Fruit fly (Drosophila melanogaster) whole organism, wandering third instar larva: ENCODE measurements around the gene CG17145.

Source experiments
- CG9705 ChIP-seq: fragments of 200-800 bp; sonication (Bioruptor generic); optimal IDR thresholded peaks from 2 replicates; lab custom pipeline; 2018; ENCODE audit warnings: missing biosample characterization, mild to moderate bottlenecking, missing genetic modification characterization
- CrebA ChIP-seq: fragments of 200-800 bp; sonication (Bioruptor generic); optimal IDR thresholded peaks from 2 replicates; lab custom pipeline; 2016; ENCODE audit warnings: missing biosample characterization, mild to moderate bottlenecking, missing genetic modification characterization, borderline replicate concordance
- Dfd ChIP-seq: fragments of >200 bp; optimal IDR thresholded peaks from 2 replicates; lab custom pipeline; 2017; ENCODE audit warnings: missing biosample characterization, missing genetic modification characterization
- Dif ChIP-seq: fragments of 200-275, 200-300 bp; sonication (Bioruptor generic); optimal IDR thresholded peaks from 2 replicates; lab custom pipeline; 2018; ENCODE audit warnings: missing biosample characterization, missing genetic modification characterization; ENCODE audit not compliant: partially characterized antibody
- GATAd ChIP-seq: sonication (Bioruptor generic); optimal IDR thresholded peaks from 2 replicates; lab custom pipeline; 2016; ENCODE audit warnings: missing biosample characterization, missing genetic modification characterization
- Hnf4 ChIP-seq: fragments of 200-800 bp; sonication (Bioruptor generic); optimal IDR thresholded peaks from 2 replicates; lab custom pipeline; 2016; ENCODE audit warnings: missing biosample characterization, mild to moderate bottlenecking, missing genetic modification characterization
- Hr78 ChIP-seq: fragments of >200 bp; optimal IDR thresholded peaks from 2 replicates; lab custom pipeline; 2017; ENCODE audit warnings: missing biosample characterization, missing genetic modification characterization
- Hr83 ChIP-seq: fragments of 200-300 bp; sonication (Bioruptor generic); optimal IDR thresholded peaks from 2 replicates; lab custom pipeline; 2016; ENCODE audit warnings: missing biosample characterization, mild to moderate bottlenecking, missing genetic modification characterization, moderate library complexity; ENCODE audit not compliant: poor library complexity, severe bottlenecking
- N ChIP-seq: fragments of >200 bp; optimal IDR thresholded peaks from 2 replicates; lab custom pipeline; 2018; ENCODE audit warnings: missing biosample characterization, missing external identifiers, missing genetic modification characterization
- OdsH ChIP-seq: fragments of 200-800 bp; sonication (Bioruptor generic); optimal IDR thresholded peaks from 2 replicates; lab custom pipeline; 2016; ENCODE audit warnings: missing biosample characterization, mild to moderate bottlenecking, missing genetic modification characterization
- Rel ChIP-seq, 2 experiments: fragments of 200-800 bp; sonication (Bioruptor generic) in 1 of 2; optimal IDR thresholded peaks; 2 replicates in 1 of 2; 3 replicates in 1 of 2; lab custom pipeline; 2016 to 2019; ENCODE audit warnings: mild to moderate bottlenecking in 2 of 2, missing biosample characterization in 2 of 2, missing genetic modification characterization in 2 of 2, moderate library complexity in 1 of 2
- Sp1 ChIP-seq: fragments of 200-800 bp; sonication (Bioruptor generic); optimal IDR thresholded peaks from 3 replicates; lab custom pipeline; 2019; ENCODE audit warnings: missing biosample characterization, mild to moderate bottlenecking, missing genetic modification characterization, moderate library complexity
- Vsx2 ChIP-seq: fragments of 200-300, 225-300 bp; sonication (Bioruptor generic); optimal IDR thresholded peaks from 2 replicates; lab custom pipeline; 2018; ENCODE audit warnings: missing biosample characterization, missing genetic modification characterization; ENCODE audit not compliant: partially characterized antibody
- brk ChIP-seq: fragments of 200-800 bp; sonication (Bioruptor generic); optimal IDR thresholded peaks from 2 replicates; lab custom pipeline; 2016; ENCODE audit warnings: missing biosample characterization, mild to moderate bottlenecking, missing genetic modification characterization
- dl ChIP-seq, 2 experiments: fragments of 175-275, 200-275 bp in 1 of 2; fragments of 200-275 bp in 1 of 2; sonication (Bioruptor generic); optimal IDR thresholded peaks; lab custom pipeline; 2018; ENCODE audit warnings: mild to moderate bottlenecking in 2 of 2, missing biosample characterization in 2 of 2, missing genetic modification characterization in 2 of 2, moderate library complexity in 2 of 2; ENCODE audit not compliant: partially characterized antibody in 2 of 2, insufficient read depth in 1 of 2
- dmrt93B ChIP-seq: fragments of 200-800 bp; sonication (Bioruptor generic); optimal IDR thresholded peaks from 2 replicates; lab custom pipeline; 2018; ENCODE audit warnings: missing biosample characterization, mild to moderate bottlenecking, missing genetic modification characterization
- dsf ChIP-seq: sonication (Bioruptor generic); optimal IDR thresholded peaks from 2 replicates; lab custom pipeline; 2016; ENCODE audit warnings: missing biosample characterization, missing genetic modification characterization, borderline replicate concordance
- ey ChIP-seq: fragments of 200-800 bp; sonication (Bioruptor generic); optimal IDR thresholded peaks from 2 replicates; lab custom pipeline; 2016; ENCODE audit warnings: missing biosample characterization, missing genetic modification characterization
- foxo ChIP-seq, 2 experiments: fragments of 200-800 bp; sonication (Bioruptor generic); optimal IDR thresholded peaks; 2 replicates in 1 of 2; 3 replicates in 1 of 2; lab custom pipeline; 2016 to 2017; ENCODE audit warnings: missing biosample characterization in 2 of 2, missing genetic modification characterization in 2 of 2
- fru ChIP-seq: fragments of 200-800 bp; sonication (Bioruptor generic); optimal IDR thresholded peaks from 3 replicates; lab custom pipeline; 2016; ENCODE audit warnings: missing biosample characterization, mild to moderate bottlenecking, missing genetic modification characterization
- h ChIP-seq: fragments of 200-800 bp; sonication (Bioruptor generic); optimal IDR thresholded peaks from 3 replicates; lab custom pipeline; 2016; ENCODE audit warnings: missing biosample characterization, mild to moderate bottlenecking, missing genetic modification characterization
- jim ChIP-seq: fragments of 175-275, 200-325 bp; sonication (Bioruptor generic); optimal IDR thresholded peaks from 2 replicates; lab custom pipeline; 2016; ENCODE audit warnings: missing biosample characterization, mild to moderate bottlenecking, missing genetic modification characterization
- lola ChIP-seq: fragments of >200 bp; optimal IDR thresholded peaks from 2 replicates; lab custom pipeline; 2017; ENCODE audit warnings: missing biosample characterization, missing genetic modification characterization
- pan ChIP-seq: fragments of >200 bp; optimal IDR thresholded peaks from 2 replicates; lab custom pipeline; 2017
- psq ChIP-seq: fragments of 200-800 bp; sonication (Bioruptor generic); optimal IDR thresholded peaks from 3 replicates; lab custom pipeline; 2017; ENCODE audit warnings: missing biosample characterization, mild to moderate bottlenecking, missing genetic modification characterization, moderate library complexity
- rgr ChIP-seq: fragments of 200-800 bp; sonication (Bioruptor generic); optimal IDR thresholded peaks from 3 replicates; lab custom pipeline; 2016; ENCODE audit warnings: missing biosample characterization, mild to moderate bottlenecking, missing genetic modification characterization
- sv ChIP-seq: fragments of 200-800 bp; sonication (Bioruptor generic); optimal IDR thresholded peaks from 3 replicates; lab custom pipeline; 2016; ENCODE audit warnings: missing biosample characterization, missing genetic modification characterization
- tai ChIP-seq: sonication (Bioruptor generic); optimal IDR thresholded peaks from 2 replicates; lab custom pipeline; 2016; ENCODE audit warnings: missing biosample characterization, missing genetic modification characterization
- usp ChIP-seq: fragments of >200 bp; optimal IDR thresholded peaks from 2 replicates; lab custom pipeline; 2017; ENCODE audit warnings: missing biosample characterization, missing genetic modification characterization
- woc ChIP-seq: sonication (Bioruptor generic); optimal IDR thresholded peaks from 2 replicates; lab custom pipeline; 2016; ENCODE audit warnings: missing biosample characterization, mild to moderate bottlenecking, missing genetic modification characterization

Gene CG17145

DNA sequence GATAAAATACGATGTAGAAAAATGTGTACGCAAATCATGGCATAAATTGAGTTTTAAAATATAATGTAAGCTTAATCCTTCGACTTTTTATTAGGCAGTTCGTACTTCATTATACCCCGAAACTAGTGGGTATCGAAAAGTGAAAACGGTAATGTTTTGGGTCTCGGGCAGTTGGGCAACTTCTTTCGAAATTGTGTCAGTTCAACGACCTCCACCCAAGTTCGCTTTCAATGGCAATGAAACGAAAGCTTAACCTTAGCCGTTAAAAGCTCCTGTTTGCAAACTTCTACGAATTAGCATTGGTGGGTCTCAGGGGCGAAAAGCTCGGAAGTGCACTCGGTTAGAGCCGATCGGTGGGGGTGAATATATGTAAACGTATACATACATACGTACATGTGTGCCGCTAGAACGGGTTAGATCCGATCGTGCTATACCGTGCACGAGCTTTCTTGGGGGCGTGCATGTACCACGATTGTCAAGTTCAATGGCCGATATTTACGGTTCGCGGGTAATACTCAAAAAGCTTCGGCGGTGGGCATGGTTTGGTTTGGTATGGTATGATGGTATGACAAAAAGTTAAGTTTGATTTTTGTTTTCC is 8.7 kb downstream of the CG17145 start:
- no peak for TF ChIP-seq dl (GFP tag; optimal IDR thresholded peaks at IDR 0.05; lab: Kevin White, UChicago; ENCODE audit: insufficient read depth in 1 of 2, partially characterized antibody in 2 of 2)
- TF ChIP-seq dsf (GFP tag; lab: Kevin White, UChicago): no peak
- no peak for TF ChIP-seq CG9705 (GFP tag; lab: Kevin White, UChicago)
- peak; percentile 80 for TF ChIP-seq Dif
- TF ChIP-seq lola (GFP tag; lab: Kevin White, UChicago): no peak
- TF ChIP-seq dmrt93B: no peak

- no peak for TF ChIP-seq foxo (GFP tag; optimal IDR thresholded peaks at IDR 0.05; lab: Kevin White, UChicago)
- no peak for TF ChIP-seq tai (GFP tag; lab: Kevin White, UChicago)
- TF ChIP-seq N (GFP tag; lab: Kevin White, UChicago): no peak
- TF ChIP-seq Hr78 (GFP tag; lab: Kevin White, UChicago): no peak
- no peak for TF ChIP-seq Dif
- no peak for TF ChIP-seq Sp1 (GFP tag; lab: Kevin White, UChicago)
- no peak for TF ChIP-seq dsf (GFP tag; lab: Kevin White, UChicago)
- no peak for TF ChIP-seq usp (GFP tag; lab: Kevin White, UChicago)
- no peak for TF ChIP-seq Hnf4 (GFP tag; lab: Kevin White, UChicago)
- TF ChIP-seq rgr (GFP tag; lab: Kevin White, UChicago): no peak
- TF ChIP-seq brk (GFP tag; lab: Kevin White, UChicago): no peak
Measured at dm6 chr3L:20231369-20231768, 9.8 kb downstream of the CG17145 start, which contains the start of gene CG13813. Gene CG13813 (plus strand): TSS chr3L:20231669.

DNA sequence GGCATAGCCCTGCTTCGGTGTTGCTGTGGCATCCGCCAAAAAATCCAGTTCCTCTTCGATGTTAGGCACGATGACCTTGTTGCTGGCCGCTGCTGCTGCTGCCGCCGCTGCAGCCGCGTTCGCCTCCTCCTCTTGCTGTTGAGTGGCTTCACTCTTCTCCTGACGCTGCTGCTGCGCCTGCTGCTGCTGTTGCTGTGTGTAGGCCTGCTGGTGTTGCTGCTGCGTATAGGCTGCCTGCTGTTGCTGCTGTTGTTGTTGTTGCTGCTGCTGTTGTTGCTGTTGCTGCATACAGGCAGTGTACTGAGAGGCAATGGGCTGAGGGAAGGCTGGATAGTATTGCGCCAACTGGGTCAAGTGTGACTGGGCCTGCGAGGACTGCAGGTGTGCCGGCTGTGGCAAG is 15.6 kb downstream of the CG17145 start:
- TF ChIP-seq OdsH: no peak
- peak; percentile 96 for TF ChIP-seq Dfd
- TF ChIP-seq, all 38 proteins: peak for 1

- TF ChIP-seq psq (no peak), Rel (GFP tag; optimal IDR thresholded peaks at IDR 0.05; lab: Kevin White, UChicago) (no peak), Rel (tag; optimal IDR thresholded peaks at IDR 0.05; lab: Kevin White, UChicago) (peak; percentile 62), dl (GFP tag; optimal IDR thresholded peaks at IDR 0.05; lab: Kevin White, UChicago; ENCODE audit: insufficient read depth in 1 of 2, partially characterized antibody in 2 of 2) (no peak)
Measured at dm6 chr3L:20240753-20241152, 19.1 kb downstream of the CG17145 start, which contains the start of gene Clc. Gene Clc (plus strand): TSS chr3L:20241053.

DNA sequence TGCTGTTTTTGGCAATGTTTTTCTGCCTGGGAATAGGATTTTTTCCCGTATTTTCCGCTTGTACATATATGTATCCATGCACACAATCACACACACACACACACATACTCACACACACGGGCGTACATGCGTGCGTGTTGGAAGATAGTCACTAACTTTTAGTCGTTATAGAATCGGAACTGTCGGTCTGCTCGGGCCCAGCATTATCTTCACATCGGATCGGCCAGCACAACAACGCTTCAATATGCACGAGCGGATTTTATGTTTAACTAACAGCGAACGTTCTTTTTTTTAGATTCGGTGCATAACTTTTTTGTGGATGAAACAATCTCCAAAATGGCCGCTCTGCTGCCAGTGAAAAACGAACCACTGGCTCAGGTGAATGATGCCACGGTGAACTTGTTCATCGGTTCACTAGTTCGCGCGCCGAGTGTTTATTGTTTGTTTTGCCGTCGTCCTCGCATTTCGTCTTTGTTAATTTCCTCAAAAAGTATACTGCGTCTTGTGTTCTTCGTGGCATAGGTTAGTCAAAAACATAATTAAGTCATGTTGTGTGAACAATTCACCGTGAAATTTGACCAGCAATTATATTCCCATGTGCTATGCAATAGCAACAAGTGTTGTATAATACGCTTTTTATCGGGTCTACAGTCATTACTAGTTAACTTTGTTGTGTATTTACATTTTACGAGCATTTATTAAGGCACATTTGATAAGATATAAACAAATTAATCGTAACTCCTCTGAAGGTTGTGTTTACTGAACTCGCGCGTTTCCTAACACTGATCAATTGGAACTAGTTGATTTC is 19.8 kb downstream of the CG17145 start, which contains the start of the genes CG6951 and CG17233:
Gene CG6951, plus strand, starts transcription at position 105 of the 808 bp plus-strand sequence.
Gene CG17233, minus strand, starts transcription at position 741 of the 808 bp plus-strand sequence.
- TF ChIP-seq sv (GFP tag; lab: Kevin White, UChicago) (no peak), Vsx2 (peak; percentile 47), Rel (GFP tag; optimal IDR thresholded peaks at IDR 0.05; lab: Kevin White, UChicago) (no peak), Rel (tag; optimal IDR thresholded peaks at IDR 0.05; lab: Kevin White, UChicago) (peak; percentile 20), dl (GFP tag; optimal IDR thresholded peaks at IDR 0.05; lab: Kevin White, UChicago; ENCODE audit: insufficient read depth in 1 of 2, partially characterized antibody in 2 of 2) (no peak), Dif (no peak), CrebA (GFP tag; lab: Kevin White, UChicago) (no peak)

dm6 chr3L:20241987-20242982 is 20.7 kb downstream of the CG17145 start:
- peak; percentile 36 for TF ChIP-seq fru (GFP tag; lab: Kevin White, UChicago)
- no peak for TF ChIP-seq GATAd (GFP tag; lab: Kevin White, UChicago)
- peak in 1 of 2 experiments; percentile 62 for TF ChIP-seq foxo (GFP tag; optimal IDR thresholded peaks at IDR 0.05; lab: Kevin White, UChicago)
- TF ChIP-seq rgr (GFP tag; lab: Kevin White, UChicago): peak; percentile 58
- peak; percentile 48 for TF ChIP-seq psq
- TF ChIP-seq sv (GFP tag; lab: Kevin White, UChicago): peak; percentile 33
- no peak for TF ChIP-seq lola (GFP tag; lab: Kevin White, UChicago)
- TF ChIP-seq jim (GFP tag; lab: Kevin White, UChicago): no peak
- peak; percentile 26 for TF ChIP-seq h (GFP tag; lab: Kevin White, UChicago)
- peak; percentile 46 for TF ChIP-seq Hr83 (GFP tag; lab: Kevin White, UChicago)
- TF ChIP-seq dsf (GFP tag; lab: Kevin White, UChicago): peak; percentile 49
- no peak for TF ChIP-seq N (GFP tag; lab: Kevin White, UChicago)
- no peak for TF ChIP-seq pan (lab: Kevin White, UChicago)
- TF ChIP-seq dmrt93B: peak; percentile 45
- TF ChIP-seq Sp1 (GFP tag; lab: Kevin White, UChicago): peak; percentile 68
- TF ChIP-seq woc (GFP tag; lab: Kevin White, UChicago): peak; percentile 30
- no peak for TF ChIP-seq Hr78 (GFP tag; lab: Kevin White, UChicago)
- TF ChIP-seq ey: peak; percentile 6
- TF ChIP-seq tai (GFP tag; lab: Kevin White, UChicago): no peak
- TF ChIP-seq Dif: no peak
- TF ChIP-seq Rel (GFP tag; optimal IDR thresholded peaks at IDR 0.05; lab: Kevin White, UChicago): no peak
- no peak for TF ChIP-seq Rel (tag; optimal IDR thresholded peaks at IDR 0.05; lab: Kevin White, UChicago)
- peak; percentile 67 for TF ChIP-seq brk (GFP tag; lab: Kevin White, UChicago)
